Worm (Caenorhabditis elegans) whole organism, late embryonic: Measurements from ENCODE around the gene fbxa-169.

Experiments
- F13H6.1 ChIP-seq: sonication (generic microtip); optimal IDR thresholded peaks from 2 replicates; lab custom pipeline; 2016; ENCODE audit warnings: missing genetic modification characterization, missing compliant biosample characterization
- K09A11.1 ChIP-seq: sonication (generic microtip); optimal IDR thresholded peaks from 2 replicates; lab custom pipeline; 2017; ENCODE audit warnings: antibody characterized with exemption, mild to moderate bottlenecking, missing genetic modification characterization, missing compliant biosample characterization; ENCODE audit not compliant: insufficient read depth
- ceh-14 ChIP-seq: sonication (generic microtip); optimal IDR thresholded peaks from 2 replicates; lab custom pipeline; 2016; ENCODE audit warnings: missing genotype, missing genetic modification characterization, missing compliant biosample characterization
- ceh-30 ChIP-seq: fragments of 150-350 bp; optimal IDR thresholded peaks from 2 replicates; lab custom pipeline; 2014; ENCODE audit warnings: missing biosample characterization, missing genetic modification characterization
- dve-1 ChIP-seq: sonication (generic microtip); optimal IDR thresholded peaks from 2 replicates; lab custom pipeline; 2017; ENCODE audit warnings: antibody characterized with exemption, mild to moderate bottlenecking, missing genetic modification characterization, missing compliant biosample characterization
- ets-4 ChIP-seq: sonication (generic microtip); optimal IDR thresholded peaks from 2 replicates; lab custom pipeline; 2016; ENCODE audit warnings: missing genetic modification characterization, missing compliant biosample characterization
- fkh-10 ChIP-seq: fragments of 150-350 bp; optimal IDR thresholded peaks from 2 replicates; lab custom pipeline; 2014; ENCODE audit warnings: missing biosample characterization, missing genetic modification reagents, missing genetic modification characterization
- hlh-13 ChIP-seq: fragments of 200-800 bp; sonication (Bioruptor generic); optimal IDR thresholded peaks from 2 replicates; lab custom pipeline; 2018; ENCODE audit warnings: mild to moderate bottlenecking, missing genetic modification characterization, missing compliant biosample characterization
- pag-3 ChIP-seq: sonication (generic microtip); optimal IDR thresholded peaks from 2 replicates; lab custom pipeline; 2016; ENCODE audit warnings: missing compliant biosample characterization, missing genetic modification characterization, borderline replicate concordance
- pha-2 ChIP-seq: sonication (generic microtip); optimal IDR thresholded peaks from 2 replicates; lab custom pipeline; 2017; ENCODE audit warnings: mild to moderate bottlenecking, missing genetic modification characterization, missing compliant biosample characterization
- pha-4 ChIP-seq: fragments of 150-350 bp; optimal IDR thresholded peaks from 2 replicates; lab custom pipeline; 2018; ENCODE audit warnings: missing biosample characterization, missing genetic modification reagents, missing genetic modification characterization
- rnt-1 ChIP-seq: sonication (generic microtip); optimal IDR thresholded peaks from 2 replicates; lab custom pipeline; 2016; ENCODE audit warnings: missing genetic modification characterization, missing compliant biosample characterization
- ttx-3 ChIP-seq: sonication (generic microtip); optimal IDR thresholded peaks from 2 replicates; lab custom pipeline; 2016; ENCODE audit warnings: missing genetic modification reagents, missing genetic modification characterization, missing compliant biosample characterization
- unc-86 ChIP-seq: sonication (generic microtip); optimal IDR thresholded peaks from 2 replicates; lab custom pipeline; 2016; ENCODE audit warnings: missing genetic modification characterization, missing compliant biosample characterization

- TF ChIP-seq pha-2 (tag; lab: Kevin White, UChicago) (no peak), ttx-3 (no peak), rnt-1 (no peak), dve-1 (tag; lab: Kevin White, UChicago) (no peak), fkh-10 (GFP tag; lab: Kevin White, UChicago) (no peak), K09A11.1 (tag; lab: Kevin White, UChicago) (no peak), F13H6.1 (tag; lab: Kevin White, UChicago) (no peak), unc-86 (tag; lab: Kevin White, UChicago) (no peak), pha-4 (tag; lab: Kevin White, UChicago) (no peak), pag-3 (tag; lab: Kevin White, UChicago) (no peak), hlh-13 (GFP tag; lab: Kevin White, UChicago) (no peak), ceh-30 (tag; lab: Kevin White, UChicago) (no peak), ets-4 (tag; lab: Kevin White, UChicago) (no peak), ceh-14 (tag; lab: Kevin White, UChicago) (no peak)
Observed at ce11 chrII:13641311-13641710, 7.0 kb upstream of the fbxa-169 start, which contains the start of gene fbxa-167.
